Fruit fly (Drosophila melanogaster) whole organism, embryonic: Measurements from ENCODE around the gene Rok.

Experiments used
- BtbVII ChIP-seq: fragments of 200-800 bp; sonication (Bioruptor generic); optimal IDR thresholded peaks from 3 replicates; lab custom pipeline; 2017; ENCODE audit warnings: missing biosample characterization, mild to moderate bottlenecking, missing genetic modification characterization
- CG12104 ChIP-seq: fragments of 200-800 bp; sonication (Bioruptor generic); optimal IDR thresholded peaks from 3 replicates; lab custom pipeline; 2016; ENCODE audit warnings: missing biosample characterization, missing genetic modification characterization
- CG12219 ChIP-seq: fragments of 200-800 bp; sonication (Bioruptor generic); optimal IDR thresholded peaks from 3 replicates; lab custom pipeline; 2018; ENCODE audit warnings: missing biosample characterization, mild to moderate bottlenecking, missing genetic modification characterization
- CG12299 ChIP-seq: fragments of 200-800 bp; sonication (Bioruptor generic); optimal IDR thresholded peaks from 2 replicates; lab custom pipeline; 2018; ENCODE audit warnings: missing biosample characterization, mild to moderate bottlenecking, missing genetic modification characterization
- CG12659 ChIP-seq: fragments of 200-800 bp; sonication (Bioruptor generic); optimal IDR thresholded peaks from 3 replicates; lab custom pipeline; 2017; ENCODE audit warnings: mild to moderate bottlenecking, missing biosample characterization, missing genetic modification reagents, missing genetic modification characterization
- CG12769 ChIP-seq: fragments of 200-800 bp; sonication (Bioruptor generic); optimal IDR thresholded peaks from 2 replicates; lab custom pipeline; 2019; ENCODE audit warnings: missing biosample characterization, mild to moderate bottlenecking, missing genetic modification characterization, moderate library complexity
- CG14050 ChIP-seq: fragments of 200-800 bp; sonication (Bioruptor generic); IDR thresholded peaks from 3 replicates; pipeline ENCODE4 v1.3.6; 2022; ENCODE audit warnings: missing biosample characterization, missing genetic modification characterization
- CG15696 ChIP-seq: fragments of 200-800 bp; sonication (Bioruptor generic); optimal IDR thresholded peaks from 2 replicates; lab custom pipeline; 2019; ENCODE audit warnings: missing biosample characterization, mild to moderate bottlenecking, missing genetic modification characterization, moderate library complexity
- CG30431 ChIP-seq: fragments of 200-800 bp; sonication (Bioruptor generic); optimal IDR thresholded peaks from 2 replicates; lab custom pipeline; 2017; ENCODE audit warnings: missing biosample characterization, missing genetic modification characterization
- CG31224 ChIP-seq: fragments of 200-800 bp; sonication (Bioruptor generic); IDR thresholded peaks from 2 replicates; pipeline ENCODE4 v1.3.6; 2022; ENCODE audit warnings: missing biosample characterization, missing genetic modification characterization
- CG5180 ChIP-seq: fragments of 200-800 bp; sonication (Bioruptor generic); optimal IDR thresholded peaks from 3 replicates; lab custom pipeline; 2017; ENCODE audit warnings: missing biosample characterization, missing genetic modification characterization, mild to moderate bottlenecking, moderate library complexity, missing genetic modification reagents
- CG6791 ChIP-seq: fragments of 200-800 bp; sonication (Bioruptor generic); IDR thresholded peaks from 3 replicates; pipeline ENCODE4 v1.3.6; 2022; ENCODE audit warnings: missing biosample characterization, missing genetic modification characterization; ENCODE audit not compliant: partially characterized antibody
- CG6813 ChIP-seq: fragments of 200-800 bp; sonication (Bioruptor generic); optimal IDR thresholded peaks from 2 replicates; lab custom pipeline; 2017; ENCODE audit warnings: missing biosample characterization, missing genetic modification characterization, mild to moderate bottlenecking, moderate library complexity, missing genetic modification reagents
- CG7357 ChIP-seq: fragments of 200-800 bp; sonication (Bioruptor generic); IDR thresholded peaks from 3 replicates; pipeline ENCODE4 v1.3.6; 2022; ENCODE audit warnings: missing biosample characterization, missing genetic modification characterization
- CG7987 ChIP-seq: fragments of 200-800 bp; sonication (Bioruptor generic); optimal IDR thresholded peaks from 2 replicates; lab custom pipeline; 2018; ENCODE audit warnings: missing biosample characterization, mild to moderate bottlenecking, missing genetic modification characterization, moderate library complexity
- CG8281 ChIP-seq: fragments of 200-800 bp; sonication (Bioruptor generic); optimal IDR thresholded peaks from 2 replicates; lab custom pipeline; 2018; ENCODE audit warnings: missing biosample characterization, mild to moderate bottlenecking, missing genetic modification characterization, moderate library complexity
- CG8478 ChIP-seq: fragments of >200 bp; optimal IDR thresholded peaks from 2 replicates; lab custom pipeline; 2018
- Dad ChIP-seq: fragments of 200-800 bp; sonication (Bioruptor generic); optimal IDR thresholded peaks from 3 replicates; lab custom pipeline; 2016; ENCODE audit warnings: missing biosample characterization, missing genetic modification characterization
- Dek ChIP-seq: fragments of 200-800 bp; sonication (Bioruptor generic); optimal IDR thresholded peaks from 3 replicates; lab custom pipeline; 2019; ENCODE audit warnings: missing biosample characterization, mild to moderate bottlenecking, missing genetic modification characterization, moderate library complexity
- H2.0 ChIP-seq: fragments of 200-800 bp; sonication (Bioruptor generic); IDR thresholded peaks from 2 replicates; pipeline ENCODE4 v1.3.6; 2022; ENCODE audit warnings: missing biosample characterization, missing genetic modification characterization
- Hr78 ChIP-seq, 2 experiments: fragments of 200-800 bp in 1 of 2; fragments of >200 bp in 1 of 2; sonication (Bioruptor generic) in 1 of 2; optimal IDR thresholded peaks; 2 replicates each; lab custom pipeline; 2017 to 2019; ENCODE audit warnings: missing biosample characterization in 2 of 2, missing genetic modification characterization in 2 of 2, mild to moderate bottlenecking in 1 of 2, moderate library complexity in 1 of 2
- Lim3 ChIP-seq: fragments of 200-800 bp; sonication (Bioruptor generic); IDR thresholded peaks from 2 replicates; pipeline ENCODE4 v1.3.6; 2022; ENCODE audit warnings: missing biosample characterization, missing genetic modification characterization
- MTF-1 ChIP-seq: fragments of 200-800 bp; sonication (Bioruptor generic); optimal IDR thresholded peaks from 2 replicates; lab custom pipeline; 2018; ENCODE audit warnings: missing biosample characterization, mild to moderate bottlenecking, missing genetic modification characterization, borderline replicate concordance
- Mrtf ChIP-seq: fragments of 200-800 bp; sonication (Bioruptor generic); IDR thresholded peaks from 3 replicates; pipeline ENCODE4 v1.3.6; 2022; ENCODE audit warnings: missing biosample characterization, missing genetic modification characterization
- NK7.1 ChIP-seq: fragments of 200-800 bp; sonication (Bioruptor generic); optimal IDR thresholded peaks from 3 replicates; lab custom pipeline; 2016; ENCODE audit warnings: missing biosample characterization, missing genetic modification characterization
- Pdp1 ChIP-seq, 2 experiments: fragments of 200-800 bp; sonication (Bioruptor generic); optimal IDR thresholded peaks; 3 replicates each; lab custom pipeline; 2016; ENCODE audit warnings: missing biosample characterization in 2 of 2, missing genetic modification characterization in 2 of 2, mild to moderate bottlenecking in 1 of 2, moderate library complexity in 1 of 2
- Sox102F ChIP-seq: fragments of 200-800 bp; sonication (Bioruptor generic); optimal IDR thresholded peaks from 2 replicates; lab custom pipeline; 2018; ENCODE audit warnings: missing biosample characterization, mild to moderate bottlenecking, missing genetic modification characterization, moderate library complexity
- Usf ChIP-seq: fragments of 200-800 bp; sonication (Bioruptor generic); optimal IDR thresholded peaks from 2 replicates; lab custom pipeline; 2017; ENCODE audit warnings: missing genotype, missing biosample characterization, missing genetic modification characterization
- Vsx1 ChIP-seq: fragments of 200-800 bp; sonication (Bioruptor generic); optimal IDR thresholded peaks from 2 replicates; lab custom pipeline; 2017; ENCODE audit warnings: missing biosample characterization, mild to moderate bottlenecking, missing genetic modification characterization, missing genetic modification reagents
- bcd ChIP-seq: fragments of 200-800 bp; sonication (Bioruptor generic); optimal IDR thresholded peaks from 2 replicates; lab custom pipeline; 2017; ENCODE audit warnings: missing biosample characterization, mild to moderate bottlenecking, missing genetic modification characterization
- bowl ChIP-seq: fragments of 200-800 bp; sonication (Bioruptor generic); IDR thresholded peaks from 2 replicates; pipeline ENCODE4 v1.3.6; 2022; ENCODE audit warnings: missing biosample characterization, missing genetic modification characterization
- btn ChIP-seq: fragments of 200-800 bp; sonication (Bioruptor generic); optimal IDR thresholded peaks from 2 replicates; lab custom pipeline; 2016; ENCODE audit warnings: missing biosample characterization, missing genetic modification characterization
- croc ChIP-seq: fragments of 200-800 bp; sonication (Bioruptor generic); conservative IDR thresholded peaks from 3 replicates; pipeline ENCODE4 v1.3.6; 2022; ENCODE audit warnings: missing biosample characterization, missing genetic modification characterization
- dimm ChIP-seq: fragments of 200-800 bp; sonication (Bioruptor generic); IDR thresholded peaks from 2 replicates; pipeline ENCODE4 v1.3.6; 2022; ENCODE audit warnings: missing biosample characterization, missing genetic modification characterization
- ftz-f1 ChIP-seq: fragments of 200-800 bp; sonication (Bioruptor generic); optimal IDR thresholded peaks from 2 replicates; lab custom pipeline; 2016; ENCODE audit warnings: missing biosample characterization, missing genetic modification characterization
- gem ChIP-seq: fragments of 200-800 bp; sonication (Bioruptor generic); optimal IDR thresholded peaks from 2 replicates; lab custom pipeline; 2019; ENCODE audit warnings: missing biosample characterization, mild to moderate bottlenecking, missing genetic modification characterization, moderate library complexity
- gro ChIP-seq: fragments of 200-800 bp; sonication (Bioruptor generic); optimal IDR thresholded peaks from 2 replicates; lab custom pipeline; 2016; ENCODE audit warnings: missing biosample characterization, missing genetic modification characterization
- kay ChIP-seq: fragments of 200-800 bp; sonication (Bioruptor generic); optimal IDR thresholded peaks from 2 replicates; lab custom pipeline; 2016; ENCODE audit warnings: missing biosample characterization, missing genetic modification characterization
- lab ChIP-seq: fragments of 200-800 bp; sonication (Bioruptor generic); optimal IDR thresholded peaks from 3 replicates; lab custom pipeline; 2017; ENCODE audit warnings: missing biosample characterization, missing genetic modification characterization, mild to moderate bottlenecking, moderate library complexity, missing genetic modification reagents
- lilli ChIP-seq: fragments of 200-800 bp; sonication (Bioruptor generic); optimal IDR thresholded peaks from 3 replicates; lab custom pipeline; 2016; ENCODE audit warnings: missing biosample characterization, missing genetic modification characterization
- oc ChIP-seq: fragments of 200-800 bp; sonication (Bioruptor generic); optimal IDR thresholded peaks from 2 replicates; lab custom pipeline; 2018; ENCODE audit warnings: missing biosample characterization, mild to moderate bottlenecking, missing genetic modification characterization, moderate library complexity
- pita ChIP-seq: fragments of 200-800 bp; sonication (Bioruptor generic); optimal IDR thresholded peaks from 2 replicates; lab custom pipeline; 2017; ENCODE audit warnings: missing biosample characterization, mild to moderate bottlenecking, missing genetic modification characterization
- pzg ChIP-seq: fragments of 200-800 bp; sonication (Bioruptor generic); optimal IDR thresholded peaks from 3 replicates; lab custom pipeline; 2018; ENCODE audit warnings: missing biosample characterization, mild to moderate bottlenecking, missing genetic modification characterization, moderate library complexity
- scrt ChIP-seq: fragments of 200-800 bp; sonication (Bioruptor generic); optimal IDR thresholded peaks from 2 replicates; lab custom pipeline; 2018; ENCODE audit warnings: missing biosample characterization, mild to moderate bottlenecking, missing genetic modification characterization, moderate library complexity
- slou ChIP-seq: fragments of 200-800 bp; sonication (Bioruptor generic); optimal IDR thresholded peaks from 3 replicates; lab custom pipeline; 2016; ENCODE audit warnings: missing biosample characterization, missing genetic modification characterization
- vnd ChIP-seq: fragments of 200-800 bp; sonication (Bioruptor generic); IDR thresholded peaks from 3 replicates; pipeline ENCODE4 v1.3.6; 2022; ENCODE audit warnings: missing biosample characterization, missing genetic modification characterization; ENCODE audit not compliant: partially characterized antibody
- z ChIP-seq: fragments of 200-800 bp; sonication (Bioruptor generic); IDR thresholded peaks from 3 replicates; pipeline ENCODE4 v1.3.6; 2022; ENCODE audit warnings: missing biosample characterization, missing genetic modification characterization

Gene Rok

DNA sequence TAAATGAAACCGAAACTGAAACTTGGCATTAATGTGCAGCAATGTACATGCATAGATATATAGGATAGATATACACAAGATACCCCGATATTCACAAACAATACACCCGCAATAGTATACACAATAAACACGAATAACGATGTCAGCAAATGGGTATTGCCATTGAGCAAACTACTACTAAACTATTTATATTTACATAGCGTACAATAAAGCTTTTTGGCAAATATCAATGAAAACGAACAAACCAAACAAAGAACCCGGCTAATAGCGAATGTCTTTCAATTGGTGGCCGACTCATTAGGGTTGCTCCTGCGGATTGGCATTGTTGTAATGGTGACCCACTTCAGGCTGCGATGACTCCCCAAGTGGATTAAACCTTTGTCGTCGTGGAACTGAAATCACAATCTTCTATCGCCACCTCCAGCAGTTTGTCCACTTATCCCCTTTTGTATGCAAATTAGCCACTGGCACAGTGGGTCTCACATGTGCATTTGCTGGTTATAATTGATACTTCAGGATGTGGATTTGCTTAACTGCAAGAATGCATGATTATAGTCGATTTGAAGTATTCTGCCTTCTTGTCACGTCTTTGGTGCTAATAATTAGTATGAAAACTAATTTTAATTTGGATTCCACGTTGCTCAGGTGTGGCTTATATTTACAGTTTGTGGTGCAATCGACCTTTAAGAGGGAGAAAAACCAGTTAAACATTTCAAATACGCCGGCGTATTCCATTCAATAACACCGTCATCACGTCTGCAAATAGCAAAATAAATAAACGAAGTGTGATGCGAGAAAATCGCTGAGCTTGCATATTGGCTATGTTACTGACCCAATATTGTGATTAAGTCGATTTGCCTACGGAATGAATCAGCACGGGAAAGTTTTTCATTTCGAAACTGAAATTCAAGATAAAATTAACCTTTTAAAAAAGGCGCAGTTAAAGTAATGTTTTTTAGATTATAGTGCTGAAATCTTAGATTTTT, 13.2 kb upstream of the Rok start (continued):
- TF ChIP-seq CG15696 (tag; lab: Kevin White, UChicago) = no peak
- TF ChIP-seq MTF-1 (GFP tag; lab: Kevin White, UChicago) = peak; percentile 3
- TF ChIP-seq Pdp1 (GFP tag; optimal IDR thresholded peaks at IDR 0.05; lab: Kevin White, UChicago) = peak; percentile 78 to 83
- peak in 1 of 2 experiments; percentile 30 for TF ChIP-seq Hr78 (GFP tag; optimal IDR thresholded peaks at IDR 0.05; lab: Kevin White, UChicago)
- TF ChIP-seq gro (GFP tag; lab: Kevin White, UChicago) = peak; percentile 58
- TF ChIP-seq ftz-f1 = peak; percentile 10
- peak; percentile 76 for TF ChIP-seq Dad (GFP tag; lab: Kevin White, UChicago)
- TF ChIP-seq pita = no peak
- peak; percentile 60 for TF ChIP-seq CG8281
- TF ChIP-seq Sox102F (GFP tag; lab: Kevin White, UChicago) = peak; percentile 43
- no peak for TF ChIP-seq vnd (GFP tag; lab: Robert Waterston, UW)
- TF ChIP-seq CG12219 (GFP tag; lab: Kevin White, UChicago) = no peak
- TF ChIP-seq Lim3 (GFP tag; lab: Robert Waterston, UW) = peak; percentile 50; the same call in 1 of the 2 replicates
- TF ChIP-seq CG12104 (GFP tag; lab: Kevin White, UChicago) = peak; percentile 6
- TF ChIP-seq dimm (GFP tag; lab: Robert Waterston, UW) = peak; percentile 56; the same call in 1 of the 2 replicates
- TF ChIP-seq CG12659 = peak; percentile 16
- TF ChIP-seq kay (GFP tag; lab: Kevin White, UChicago) = peak; percentile 67
- no peak for TF ChIP-seq CG30431 (GFP tag; lab: Kevin White, UChicago)
- TF ChIP-seq scrt (GFP tag; lab: Kevin White, UChicago) = no peak
- no peak for TF ChIP-seq Dek
- no peak for TF ChIP-seq pzg
- no peak for TF ChIP-seq z (GFP tag; lab: Robert Waterston, UW)
- TF ChIP-seq bowl (GFP tag; lab: Robert Waterston, UW) = 0 out of 2 replicates have a peak, but pooled peaks have one; percentile 30
- no peak for TF ChIP-seq CG7987 (GFP tag; lab: Kevin White, UChicago)
- TF ChIP-seq CG6813 (GFP tag; lab: Kevin White, UChicago) = peak; percentile 32
- peak; percentile 51 for TF ChIP-seq gem (tag; lab: Kevin White, UChicago)
- TF ChIP-seq slou = peak; percentile 43
- peak; percentile 67; the same call in 2 of the 3 replicates for TF ChIP-seq CG7357 (GFP tag; lab: Robert Waterston, UW)
- no peak for TF ChIP-seq CG12299
- peak; percentile 79 for TF ChIP-seq NK7.1 (GFP tag; lab: Kevin White, UChicago)
- 0 out of 2 replicates have a peak, but pooled peaks have one; percentile 12 for TF ChIP-seq CG31224 (GFP tag; lab: Robert Waterston, UW)
- no peak for TF ChIP-seq btn (GFP tag; lab: Kevin White, UChicago)
- peak; percentile 75 for TF ChIP-seq CG14050 (GFP tag; lab: Robert Waterston, UW)
- no peak for TF ChIP-seq CG8478
- peak; percentile 78 for TF ChIP-seq lilli (GFP tag; lab: Kevin White, UChicago)
- peak; percentile 50 for TF ChIP-seq Vsx1 (GFP tag; lab: Kevin White, UChicago)
- 0 out of 3 replicates have a peak, but pooled peaks have one; percentile 34 for TF ChIP-seq CG6791
- TF ChIP-seq H2.0 (GFP tag; lab: Robert Waterston, UW) = no peak
- TF ChIP-seq CG12769 (tag; lab: Kevin White, UChicago) = peak; percentile 38
- no peak for TF ChIP-seq Usf
- peak; percentile 36; the same call in 1 of the 3 replicates for TF ChIP-seq croc
- TF ChIP-seq CG5180 (GFP tag; lab: Kevin White, UChicago) = peak; percentile 2
- TF ChIP-seq Mrtf (GFP tag; lab: Robert Waterston, UW) = peak; percentile 66
- TF ChIP-seq BtbVII = peak; percentile 23
- peak; percentile 53 for TF ChIP-seq lab
- peak; percentile 0 for TF ChIP-seq bcd
- peak; percentile 57 for TF ChIP-seq oc (tag; lab: Kevin White, UChicago)
